Fruit fly (Drosophila melanogaster): ENCODE measurements around the gene ksh.

ksh gene

dm6 chrX:19461630-19462029 lies 33.2 kb downstream of the ksh start:
- TF ChIP-seq Sin3A (optimal IDR thresholded peaks at IDR 0.05): no peak
- no peak for TF ChIP-seq ttk (optimal IDR thresholded peaks at IDR 0.05)
- TF ChIP-seq insv (optimal IDR thresholded peaks at IDR 0.05): no peak
- no peak for TF ChIP-seq psq (optimal IDR thresholded peaks at IDR 0.05)
- TF ChIP-seq Myc (optimal IDR thresholded peaks at IDR 0.05): no peak

DNA sequence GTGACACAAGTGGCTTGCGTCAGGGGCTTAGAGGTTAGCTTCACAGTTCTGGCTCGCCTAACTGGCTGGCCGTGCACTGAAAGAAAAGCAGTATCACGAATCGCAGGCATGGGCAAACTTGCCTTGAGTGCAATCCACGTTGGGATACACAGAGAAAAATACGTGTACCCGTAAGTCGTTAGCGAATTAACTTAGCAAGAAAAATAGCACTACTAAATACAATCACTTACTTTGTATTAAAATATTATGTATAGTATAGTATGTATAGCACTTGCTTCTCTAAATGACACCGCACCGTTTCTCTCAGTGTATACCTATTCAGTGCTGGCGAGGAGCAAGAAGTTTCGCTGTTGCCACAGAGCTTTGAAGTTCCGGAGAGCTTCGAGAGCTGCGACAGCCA lies 41.7 kb downstream of the ksh start:
- no peak for TF ChIP-seq h (optimal IDR thresholded peaks at IDR 0.05)
- no peak for TF ChIP-seq insv (optimal IDR thresholded peaks at IDR 0.05)
- TF ChIP-seq Myc (optimal IDR thresholded peaks at IDR 0.05): no peak
- no peak for TF ChIP-seq ttk (optimal IDR thresholded peaks at IDR 0.05)
- TF ChIP-seq psq (optimal IDR thresholded peaks at IDR 0.05): no peak
- no peak for TF ChIP-seq Sin3A (optimal IDR thresholded peaks at IDR 0.05)

DNA sequence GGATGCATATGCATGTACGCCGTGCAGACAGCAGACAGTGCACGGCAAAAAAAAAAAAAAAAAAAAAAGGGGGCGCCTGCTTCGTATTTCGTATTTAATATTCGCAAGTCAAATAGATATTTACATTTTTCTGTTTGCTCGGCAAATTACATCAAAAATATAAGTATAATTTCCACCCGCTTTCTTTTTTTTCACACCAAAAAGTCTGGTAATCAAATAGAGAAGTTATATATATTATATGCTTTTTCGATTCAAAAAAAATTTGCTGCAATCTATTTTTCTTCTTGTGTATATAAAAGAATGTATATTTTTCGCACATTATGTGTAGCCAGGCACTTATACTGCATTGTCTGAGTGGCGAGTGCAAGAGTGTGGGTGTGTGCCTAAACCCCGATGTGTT lies 46.5 kb downstream of the ksh start:
- no peak for TF ChIP-seq insv (optimal IDR thresholded peaks at IDR 0.05)
- no peak for TF ChIP-seq ttk (optimal IDR thresholded peaks at IDR 0.05)
- no peak for TF ChIP-seq h (optimal IDR thresholded peaks at IDR 0.05)
- no peak for TF ChIP-seq Myc (optimal IDR thresholded peaks at IDR 0.05)
- no peak for TF ChIP-seq Sin3A (optimal IDR thresholded peaks at IDR 0.05)
- no peak for TF ChIP-seq psq (optimal IDR thresholded peaks at IDR 0.05)
